Fruit fly (Drosophila melanogaster): Measurements from ENCODE around the gene CG8478.

The CG8478 gene

DNA sequence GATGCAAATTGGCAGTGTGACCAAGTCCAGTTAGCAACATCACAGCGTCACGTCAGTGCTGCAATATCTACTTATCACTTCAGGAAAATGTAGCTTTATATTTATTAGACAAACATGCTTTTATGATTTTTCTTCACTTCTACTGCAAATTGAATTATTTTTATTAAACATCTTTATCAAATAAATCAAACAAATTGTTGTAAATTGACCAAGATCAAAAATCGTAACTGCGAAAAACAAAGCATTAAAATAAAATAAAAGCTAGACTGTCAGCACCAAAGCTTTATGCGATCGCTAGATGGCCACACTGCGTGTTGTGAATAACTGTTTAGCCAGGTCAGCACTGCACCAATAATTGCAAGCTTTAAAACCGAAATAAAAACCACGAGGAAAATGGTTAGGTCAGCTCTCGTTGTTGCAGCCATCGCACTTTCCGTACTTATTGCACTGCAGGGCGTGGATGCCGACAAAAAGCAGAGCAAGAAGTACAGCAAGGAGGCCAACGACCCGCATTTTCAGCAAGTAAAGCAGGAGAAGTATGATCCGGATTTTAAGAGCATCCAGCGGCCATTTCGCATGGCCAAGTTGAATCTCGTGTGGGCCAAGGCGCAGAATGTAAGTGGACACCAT lies 27.8 kb downstream of the CG8478 start, which contains the start of the genes CG12945 and CG8507 (continued):
- TF ChIP-seq CG14667 (GFP tag; IDR thresholded peaks at IDR 0.05) (no peak), CG34422 (GFP tag; IDR thresholded peaks at IDR 0.05) (no peak), row (GFP tag; IDR thresholded peaks at IDR 0.05) (peak; percentile 93), gem (tag; optimal IDR thresholded peaks at IDR 0.05) (no peak), CG12155 (GFP tag; optimal IDR thresholded peaks at IDR 0.05) (peak; percentile 35), CG3163 (GFP tag; optimal IDR thresholded peaks at IDR 0.05) (no peak), Abd-B (GFP tag; optimal IDR thresholded peaks at IDR 0.05) (peak; percentile 76), CTCF (GFP tag; optimal IDR thresholded peaks at IDR 0.05) (no peak), CG10654 (GFP tag; optimal IDR thresholded peaks at IDR 0.05) (peak; percentile 4), MTF-1 (GFP tag; optimal IDR thresholded peaks at IDR 0.05; ENCODE audit: borderline replicate concordance) (no peak), C15 (GFP tag; IDR thresholded peaks at IDR 0.05) (no peak), corto (GFP tag; optimal IDR thresholded peaks at IDR 0.05) (no peak), Aef1 (GFP tag; IDR thresholded peaks at IDR 0.05) (no peak), Mes4 (GFP tag; optimal IDR thresholded peaks at IDR 0.05) (no peak), cg (GFP tag; optimal IDR thresholded peaks at IDR 0.05) (no peak), luna (GFP tag; optimal IDR thresholded peaks at IDR 0.05) (no peak), Ada2b (GFP tag; IDR thresholded peaks at IDR 0.05) (no peak), CG12942 (GFP tag; optimal IDR thresholded peaks at IDR 0.05) (peak; percentile 35), Scr (GFP tag; IDR thresholded peaks at IDR 0.05; ENCODE audit: partially characterized antibody) (no peak), Hr78 (GFP tag; optimal IDR thresholded peaks at IDR 0.05) (no peak), CG5180 (GFP tag; optimal IDR thresholded peaks at IDR 0.05) (no peak), Hand (GFP tag; optimal IDR thresholded peaks at IDR 0.05) (no peak), CG4282 (GFP tag; optimal IDR thresholded peaks at IDR 0.05) (no peak), fd102C (GFP tag; optimal IDR thresholded peaks at IDR 0.05) (no peak), danr (GFP tag; IDR thresholded peaks at IDR 0.05) (no peak), CG8281 (tag; optimal IDR thresholded peaks at IDR 0.05) (no peak), zfh1 (GFP tag; IDR thresholded peaks at IDR 0.05) (no peak), Sox102F (GFP tag; optimal IDR thresholded peaks at IDR 0.05) (no peak), ranshi (GFP tag; IDR thresholded peaks at IDR 0.05) (no peak), CG14014 (GFP tag; IDR thresholded peaks at IDR 0.05) (no peak), sisA (GFP tag; IDR thresholded peaks at IDR 0.05) (no peak), Nf-YC (tag; optimal IDR thresholded peaks at IDR 0.05) (no peak), CG6765 (GFP tag; optimal IDR thresholded peaks at IDR 0.05) (no peak), CG7556 (GFP tag; optimal IDR thresholded peaks at IDR 0.05) (no peak), CG3065 (GFP tag; optimal IDR thresholded peaks at IDR 0.05) (no peak), da (GFP tag; optimal IDR thresholded peaks at IDR 0.05) (no peak), bcd (GFP tag; optimal IDR thresholded peaks at IDR 0.05) (peak; percentile 60), salm (tag; optimal IDR thresholded peaks at IDR 0.05) (no peak), sc (optimal IDR thresholded peaks at IDR 0.05) (no peak), sc (GFP tag; optimal IDR thresholded peaks at IDR 0.05) (no peak), dmrt99B (tag; optimal IDR thresholded peaks at IDR 0.05) (no peak), cad (GFP tag; optimal IDR thresholded peaks at IDR 0.05) (no peak), btn (GFP tag; optimal IDR thresholded peaks at IDR 0.05) (no peak), al (GFP tag; IDR thresholded peaks at IDR 0.05) (peak; percentile 37; the same call in 1 of the 2 replicates), zf30C (GFP tag; optimal IDR thresholded peaks at IDR 0.05) (no peak), CG9727 (GFP tag; optimal IDR thresholded peaks at IDR 0.05) (peak; percentile 42), CG13624 (GFP tag; optimal IDR thresholded peaks at IDR 0.05) (peak; percentile 42), Poxn (GFP tag; IDR thresholded peaks at IDR 0.05) (no peak), CG13287 (GFP tag; IDR thresholded peaks at IDR 0.05; ENCODE audit: partially characterized antibody) (no peak), CG2202 (tag; optimal IDR thresholded peaks at IDR 0.05) (no peak), CG2875 (GFP tag; optimal IDR thresholded peaks at IDR 0.05) (no peak), CG10979 (tag; optimal IDR thresholded peaks at IDR 0.05) (peak; percentile 31)

All from whole organism, embryonic.